Worm (Caenorhabditis elegans) whole organism, L1 larva: ENCODE data around the gene nhr-209.

Source experiments
- ama-1 ChIP-seq: fragments of 150-350 bp; optimal IDR thresholded peaks from 2 replicates; lab custom pipeline; 2014
- egl-27 ChIP-seq, 2 experiments: fragments of 150-350 bp in 1 of 2; sonication (generic microtip); optimal IDR thresholded peaks; 3 replicates each; lab custom pipeline; 2017 to 2018; ENCODE audit warnings: missing biosample characterization in 2 of 2, missing genetic modification characterization in 2 of 2, missing genetic modification reagents in 2 of 2
- nhr-47 ChIP-seq: sonication (generic microtip); optimal IDR thresholded peaks from 2 replicates; lab custom pipeline; 2016; ENCODE audit warnings: mild to moderate bottlenecking, missing genetic modification characterization, moderate library complexity, missing compliant biosample characterization
- nhr-71 ChIP-seq: sonication (generic microtip); optimal IDR thresholded peaks from 2 replicates; lab custom pipeline; 2016; ENCODE audit warnings: mild to moderate bottlenecking, missing genetic modification characterization, moderate library complexity, missing compliant biosample characterization
- pqm-1 ChIP-seq: sonication (generic microtip); optimal IDR thresholded peaks from 3 replicates; lab custom pipeline; 2017; ENCODE audit warnings: missing biosample characterization, missing genetic modification characterization
- xbp-1 ChIP-seq: sonication (generic microtip); optimal IDR thresholded peaks from 2 replicates; lab custom pipeline; 2016; ENCODE audit warnings: missing genetic modification characterization, missing compliant biosample characterization

- TF ChIP-seq ama-1, result no peak
- no peak for TF ChIP-seq nhr-71 (tag; lab: Kevin White, UChicago)
- TF ChIP-seq xbp-1 (tag; lab: Kevin White, UChicago), result no peak
- TF ChIP-seq pqm-1 (tag; lab: Kevin White, UChicago), result no peak
- no peak for TF ChIP-seq nhr-47 (tag; lab: Kevin White, UChicago)
- TF ChIP-seq egl-27 (tag; optimal IDR thresholded peaks at IDR 0.05; lab: Kevin White, UChicago), result no peak
Observed at ce11 chrV:12084216-12084615, 13.7 kb upstream of the nhr-209 start, which contains the start of gene R07B7.8.
